Fruit fly (Drosophila melanogaster) whole organism, embryonic: Measurements from ENCODE around the gene Polr2F.
A peak's percentile ranks its signal among the peaks of the same experiment; 100 is the strongest.

Experiments
- Aef1 ChIP-seq: fragments of 200-800 bp; sonication (Bioruptor generic); IDR thresholded peaks from 3 replicates; pipeline ENCODE4 v1.3.6; 2022; ENCODE audit warnings: missing biosample characterization, missing genetic modification characterization
- Atf3 ChIP-seq: fragments of 200-800 bp; sonication (Bioruptor generic); optimal IDR thresholded peaks from 3 replicates; lab custom pipeline; 2016; ENCODE audit warnings: missing biosample characterization, missing genetic modification characterization
- CG10267 ChIP-seq: fragments of 200-800 bp; sonication (Bioruptor generic); optimal IDR thresholded peaks from 2 replicates; lab custom pipeline; 2018; ENCODE audit warnings: missing biosample characterization, mild to moderate bottlenecking, missing genetic modification characterization, moderate library complexity
- CG10654 ChIP-seq: fragments of 200-800 bp; sonication (Bioruptor generic); optimal IDR thresholded peaks from 2 replicates; lab custom pipeline; 2016; ENCODE audit warnings: missing biosample characterization, missing genetic modification characterization
- CG11398 ChIP-seq: fragments of 200-800 bp; sonication (Bioruptor generic); optimal IDR thresholded peaks from 2 replicates; lab custom pipeline; 2016; ENCODE audit warnings: missing biosample characterization, missing genetic modification characterization
- CG11560 ChIP-seq: fragments of 200-800 bp; sonication (Bioruptor generic); IDR thresholded peaks from 3 replicates; pipeline ENCODE4 v1.3.6; 2022; ENCODE audit warnings: missing biosample characterization, missing genetic modification characterization
- CG11723 ChIP-seq: fragments of 200-800 bp; sonication (Bioruptor generic); optimal IDR thresholded peaks from 2 replicates; lab custom pipeline; 2017; ENCODE audit warnings: missing biosample characterization, mild to moderate bottlenecking, missing genetic modification characterization
- CG12219 ChIP-seq: fragments of 200-800 bp; sonication (Bioruptor generic); optimal IDR thresholded peaks from 3 replicates; lab custom pipeline; 2018; ENCODE audit warnings: missing biosample characterization, mild to moderate bottlenecking, missing genetic modification characterization
- CG12391 ChIP-seq: fragments of 200-800 bp; sonication (Bioruptor generic); optimal IDR thresholded peaks from 3 replicates; lab custom pipeline; 2018; ENCODE audit warnings: missing biosample characterization, mild to moderate bottlenecking, missing genetic modification characterization, moderate library complexity
- CG1529 ChIP-seq: fragments of 200-800 bp; sonication (Bioruptor generic); optimal IDR thresholded peaks from 3 replicates; lab custom pipeline; 2018; ENCODE audit warnings: missing biosample characterization, missing genetic modification characterization
- CG16863 ChIP-seq: fragments of 200-800 bp; sonication (Bioruptor generic); optimal IDR thresholded peaks from 3 replicates; lab custom pipeline; 2016; ENCODE audit warnings: missing biosample characterization, missing genetic modification characterization
- CG30020 ChIP-seq: fragments of 200-800 bp; optimal IDR thresholded peaks from 2 replicates; lab custom pipeline; 2019; ENCODE audit warnings: missing biosample characterization, mild to moderate bottlenecking, missing genetic modification characterization, moderate library complexity
- CG3281 ChIP-seq: fragments of 200-800 bp; sonication (Bioruptor generic); optimal IDR thresholded peaks from 3 replicates; lab custom pipeline; 2017; ENCODE audit warnings: missing biosample characterization, mild to moderate bottlenecking, missing genetic modification characterization
- CG3847 ChIP-seq: fragments of 200-800 bp; sonication (Bioruptor generic); IDR thresholded peaks from 2 replicates; pipeline ENCODE4 v1.3.6; 2022; ENCODE audit warnings: missing biosample characterization, missing genetic modification characterization
- CG42726 ChIP-seq: fragments of 200-800 bp; sonication (Bioruptor generic); IDR thresholded peaks from 2 replicates; pipeline ENCODE4 v1.3.6; 2022; ENCODE audit warnings: missing biosample characterization, missing genetic modification characterization; ENCODE audit not compliant: partially characterized antibody
- CG4282 ChIP-seq: fragments of 200-800 bp; sonication (Bioruptor generic); optimal IDR thresholded peaks from 2 replicates; lab custom pipeline; 2016; ENCODE audit warnings: missing biosample characterization, missing genetic modification characterization
- CG4328 ChIP-seq: fragments of 200-800 bp; sonication (Bioruptor generic); optimal IDR thresholded peaks from 3 replicates; lab custom pipeline; 2017; ENCODE audit warnings: missing biosample characterization, missing genetic modification reagents, missing genetic modification characterization
- CG7928 ChIP-seq: fragments of 200-800 bp; sonication (Bioruptor generic); optimal IDR thresholded peaks from 2 replicates; lab custom pipeline; 2017; ENCODE audit warnings: missing biosample characterization, mild to moderate bottlenecking, missing genetic modification characterization
- CG7963 ChIP-seq: fragments of 200-800 bp; sonication (Bioruptor generic); IDR thresholded peaks from 3 replicates; pipeline ENCODE4 v1.3.6; 2022; ENCODE audit warnings: missing biosample characterization, missing genetic modification characterization; ENCODE audit not compliant: partially characterized antibody
- CG9727 ChIP-seq: fragments of 200-800 bp; sonication (Bioruptor generic); optimal IDR thresholded peaks from 3 replicates; lab custom pipeline; 2017; ENCODE audit warnings: missing biosample characterization, mild to moderate bottlenecking, missing genetic modification characterization
- Ets65A ChIP-seq: fragments of 200-800 bp; sonication (Bioruptor generic); peaks from one replicate; lab custom pipeline; 2016; ENCODE audit warnings: missing biosample characterization, missing genetic modification characterization
- HmgZ ChIP-seq: fragments of 200-800 bp; sonication (Bioruptor generic); optimal IDR thresholded peaks from 2 replicates; lab custom pipeline; 2018; ENCODE audit warnings: missing biosample characterization, mild to moderate bottlenecking, missing genetic modification characterization
- Jarid2 ChIP-seq: fragments of 200-800 bp; sonication (Bioruptor generic); optimal IDR thresholded peaks from 3 replicates; lab custom pipeline; 2017; ENCODE audit warnings: mild to moderate bottlenecking, missing biosample characterization, missing genetic modification reagents, missing genetic modification characterization
- Lim3 ChIP-seq: fragments of 200-800 bp; sonication (Bioruptor generic); IDR thresholded peaks from 2 replicates; pipeline ENCODE4 v1.3.6; 2022; ENCODE audit warnings: missing biosample characterization, missing genetic modification characterization
- MTF-1 ChIP-seq: fragments of 200-800 bp; sonication (Bioruptor generic); optimal IDR thresholded peaks from 2 replicates; lab custom pipeline; 2018; ENCODE audit warnings: missing biosample characterization, mild to moderate bottlenecking, missing genetic modification characterization, borderline replicate concordance
- Meics ChIP-seq: fragments of 200-800 bp; sonication (Bioruptor generic); optimal IDR thresholded peaks from 2 replicates; lab custom pipeline; 2017; ENCODE audit warnings: missing biosample characterization, mild to moderate bottlenecking, missing genetic modification characterization
- PHDP ChIP-seq: fragments of 200-800 bp; sonication (Bioruptor generic); optimal IDR thresholded peaks from 3 replicates; lab custom pipeline; 2018; ENCODE audit warnings: missing biosample characterization, mild to moderate bottlenecking, missing genetic modification characterization, moderate library complexity
- Stat92E ChIP-seq, 3 experiments: fragments of >200 bp in 2 of 3; fragments of 200-800 bp in 1 of 3; sonication (Bioruptor generic) in 1 of 3; optimal IDR thresholded peaks; 2 replicates each; lab custom pipeline; 2017 to 2019; ENCODE audit warnings: missing biosample characterization in 3 of 3, missing genetic modification characterization in 3 of 3, mild to moderate bottlenecking in 1 of 3, moderate library complexity in 1 of 3
- chinmo ChIP-seq: fragments of 200-800 bp; sonication (Bioruptor generic); IDR thresholded peaks from 4 replicates; pipeline ENCODE4 v1.3.6; 2022; ENCODE audit warnings: missing biosample characterization, missing genetic modification characterization; ENCODE audit not compliant: partially characterized antibody
- crc ChIP-seq: fragments of 200-800 bp; sonication (Bioruptor generic); optimal IDR thresholded peaks from 2 replicates; lab custom pipeline; 2016; ENCODE audit warnings: missing biosample characterization, missing genetic modification characterization
- exex ChIP-seq: fragments of 200-800 bp; sonication (Bioruptor generic); optimal IDR thresholded peaks from 4 replicates; lab custom pipeline; 2018; ENCODE audit warnings: missing biosample characterization, mild to moderate bottlenecking, missing genetic modification characterization, moderate library complexity
- gcm ChIP-seq: fragments of 200-800 bp; sonication (Bioruptor generic); optimal IDR thresholded peaks from 2 replicates; lab custom pipeline; 2019; ENCODE audit warnings: missing biosample characterization, mild to moderate bottlenecking, missing genetic modification characterization, moderate library complexity
- gem ChIP-seq: fragments of 200-800 bp; sonication (Bioruptor generic); optimal IDR thresholded peaks from 2 replicates; lab custom pipeline; 2019; ENCODE audit warnings: missing biosample characterization, mild to moderate bottlenecking, missing genetic modification characterization, moderate library complexity
- grn ChIP-seq: fragments of 200-800 bp; sonication (Bioruptor generic); optimal IDR thresholded peaks from 3 replicates; lab custom pipeline; 2017; ENCODE audit warnings: missing biosample characterization, missing genetic modification characterization
- hbn ChIP-seq: fragments of 200-800 bp; sonication (Bioruptor generic); IDR thresholded peaks from 2 replicates; pipeline ENCODE4 v1.3.6; 2022; ENCODE audit warnings: missing biosample characterization, missing genetic modification characterization; ENCODE audit not compliant: partially characterized antibody
- inv ChIP-seq: fragments of 200-800 bp; sonication (Bioruptor generic); IDR thresholded peaks from 2 replicates; pipeline ENCODE4 v1.3.6; 2022; ENCODE audit warnings: missing biosample characterization, missing genetic modification characterization; ENCODE audit not compliant: partially characterized antibody
- kah ChIP-seq: fragments of 200-800 bp; sonication (Bioruptor generic); optimal IDR thresholded peaks from 2 replicates; lab custom pipeline; 2018; ENCODE audit warnings: missing biosample characterization, mild to moderate bottlenecking, missing genetic modification characterization
- nau ChIP-seq: fragments of 200-800 bp; sonication (Bioruptor generic); optimal IDR thresholded peaks from 3 replicates; lab custom pipeline; 2017; ENCODE audit warnings: missing biosample characterization, mild to moderate bottlenecking, missing genetic modification characterization, missing genetic modification reagents
- nerfin-2 ChIP-seq: fragments of 200-800 bp; sonication (Bioruptor generic); IDR thresholded peaks from 2 replicates; pipeline ENCODE4 v1.3.6; 2022; ENCODE audit warnings: missing biosample characterization, missing genetic modification characterization; ENCODE audit not compliant: partially characterized antibody
- nom ChIP-seq: fragments of 200-800 bp; sonication (Bioruptor generic); optimal IDR thresholded peaks from 2 replicates; lab custom pipeline; 2017; ENCODE audit warnings: missing biosample characterization, missing genetic modification characterization, mild to moderate bottlenecking, moderate library complexity, missing genetic modification reagents
- psq ChIP-seq: fragments of 200-800 bp; sonication (Bioruptor generic); optimal IDR thresholded peaks from 2 replicates; lab custom pipeline; 2017; ENCODE audit warnings: missing biosample characterization, missing genetic modification characterization
- salm ChIP-seq: fragments of 200-800 bp; sonication (Bioruptor generic); optimal IDR thresholded peaks from 2 replicates; lab custom pipeline; 2018; ENCODE audit warnings: missing biosample characterization, mild to moderate bottlenecking, missing genetic modification characterization
- schlank ChIP-seq: fragments of 200-800 bp; sonication (Bioruptor generic); optimal IDR thresholded peaks from 2 replicates; lab custom pipeline; 2018; ENCODE audit warnings: missing biosample characterization, mild to moderate bottlenecking, missing genetic modification characterization
- sna ChIP-seq: fragments of 200-800 bp; sonication (Bioruptor generic); IDR thresholded peaks from 2 replicates; pipeline ENCODE4 v1.3.6; 2022; ENCODE audit warnings: missing biosample characterization, missing genetic modification characterization; ENCODE audit not compliant: partially characterized antibody
- sug ChIP-seq: fragments of 200-800 bp; optimal IDR thresholded peaks from 2 replicates; lab custom pipeline; 2019; ENCODE audit warnings: missing biosample characterization, mild to moderate bottlenecking, missing genetic modification characterization, moderate library complexity
- tna ChIP-seq: fragments of 200-800 bp; sonication (Bioruptor generic); IDR thresholded peaks from 2 replicates; pipeline ENCODE4 v1.3.6; 2022; ENCODE audit warnings: missing biosample characterization, missing genetic modification characterization; ENCODE audit not compliant: partially characterized antibody
- tup ChIP-seq: fragments of 200-800 bp; sonication (Bioruptor generic); optimal IDR thresholded peaks from 2 replicates; lab custom pipeline; 2016; ENCODE audit warnings: missing biosample characterization, mild to moderate bottlenecking, missing genetic modification characterization, moderate library complexity
- zen2 ChIP-seq: fragments of 200-800 bp; sonication (Bioruptor generic); IDR thresholded peaks from 3 replicates; pipeline ENCODE4 v1.3.6; 2022; ENCODE audit warnings: missing biosample characterization, missing genetic modification characterization; ENCODE audit not compliant: partially characterized antibody

Gene Polr2F

DNA sequence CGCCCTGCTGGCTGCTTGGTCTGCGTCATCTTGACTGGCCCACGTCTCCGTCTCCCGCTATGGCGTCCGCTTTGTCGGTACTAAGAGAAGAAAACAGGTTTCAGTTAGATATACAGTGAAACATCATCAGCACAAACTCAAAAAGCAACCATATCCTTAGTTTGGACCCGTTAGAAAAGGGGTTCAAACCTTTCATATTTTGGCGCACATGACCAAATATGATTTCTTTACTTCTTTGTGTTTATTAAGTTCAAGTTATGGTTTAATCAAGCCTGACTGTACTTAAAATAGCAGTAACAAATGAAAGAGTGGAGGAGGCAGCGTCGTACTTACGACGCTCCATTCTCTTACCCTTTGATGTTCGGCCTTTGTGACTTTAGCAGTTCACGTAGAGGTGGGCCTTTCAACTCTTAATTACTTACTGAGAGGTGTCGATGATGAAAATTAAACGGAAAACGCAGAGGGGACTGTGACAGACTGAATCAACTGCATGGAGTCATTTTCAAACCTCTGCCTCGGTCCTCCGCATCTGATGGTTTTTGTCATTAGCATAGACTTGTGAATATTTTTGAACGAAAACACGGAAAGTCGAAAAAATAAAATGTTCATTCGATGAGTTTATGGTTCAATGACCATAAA lies 9.8 kb upstream of the Polr2F start (continued):
- TF ChIP-seq zen2 (GFP tag; lab: Robert Waterston, UW) (no peak), CG11560 (peak; percentile 68; the same call in 2 of the 3 replicates), nerfin-2 (GFP tag; lab: Robert Waterston, UW) (no peak), psq (GFP tag; lab: Kevin White, UChicago) (peak; percentile 41), Atf3 (peak; percentile 51), CG30020 (tag; lab: Kevin White, UChicago) (no peak), PHDP (tag; lab: Kevin White, UChicago) (peak; percentile 79), salm (tag; lab: Kevin White, UChicago) (peak; percentile 68), CG9727 (GFP tag; lab: Kevin White, UChicago) (peak; percentile 66), sug (tag; lab: Kevin White, UChicago) (peak; percentile 27), CG7928 (GFP tag; lab: Kevin White, UChicago) (peak; percentile 31), nom (GFP tag; lab: Kevin White, UChicago) (peak; percentile 54), CG3281 (GFP tag; lab: Kevin White, UChicago) (peak; percentile 77), crc (GFP tag; lab: Kevin White, UChicago) (peak; percentile 66), CG11723 (GFP tag; lab: Kevin White, UChicago) (peak; percentile 66), CG3847 (peak; percentile 87), CG10654 (GFP tag; lab: Kevin White, UChicago) (peak; percentile 62), MTF-1 (GFP tag; lab: Kevin White, UChicago) (peak; percentile 68), hbn (GFP tag; lab: Robert Waterston, UW) (no peak), inv (GFP tag; lab: Robert Waterston, UW) (no peak), CG4328 (GFP tag; lab: Kevin White, UChicago) (no peak), kah (GFP tag; lab: Kevin White, UChicago) (no peak), CG1529 (GFP tag; lab: Kevin White, UChicago) (peak; percentile 56), Aef1 (GFP tag; lab: Robert Waterston, UW) (peak; percentile 75), CG11398 (GFP tag; lab: Kevin White, UChicago) (peak; percentile 54), CG12391 (tag; lab: Kevin White, UChicago) (peak; percentile 82), gcm (peak; percentile 56), exex (peak; percentile 20), CG7963 (GFP tag; lab: Robert Waterston, UW) (no peak), grn (no peak), HmgZ (tag; lab: Kevin White, UChicago) (peak; percentile 71), Jarid2 (GFP tag; lab: Kevin White, UChicago) (peak; percentile 41), CG42726 (no peak), tup (GFP tag; lab: Kevin White, UChicago) (peak; percentile 66), CG12219 (GFP tag; lab: Kevin White, UChicago) (peak; percentile 82), CG4282 (GFP tag; lab: Kevin White, UChicago) (peak; percentile 44), nau (GFP tag; lab: Kevin White, UChicago) (peak; percentile 78), Meics (peak; percentile 86), Stat92E (GFP tag; optimal IDR thresholded peaks at IDR 0.05; lab: Kevin White, UChicago) (no peak), tna (GFP tag; lab: Robert Waterston, UW) (no peak), chinmo (0 out of 4 replicates have a peak, but pooled peaks have one; percentile 67), CG16863 (GFP tag; lab: Kevin White, UChicago) (peak; percentile 74), Ets65A (peak; percentile 97), schlank (tag; lab: Kevin White, UChicago) (peak; percentile 52), sna (GFP tag; lab: Robert Waterston, UW) (no peak), CG10267 (tag; lab: Kevin White, UChicago) (peak; percentile 66), gem (tag; lab: Kevin White, UChicago) (peak; percentile 88), Lim3 (GFP tag; lab: Robert Waterston, UW) (peak; percentile 52; the same call in 1 of the 2 replicates)
